Fruit fly (Drosophila melanogaster) whole organism, embryonic: ENCODE measurements around the gene caps.

ENCODE experiments used
- Adf1 ChIP-seq: fragments of 200-800 bp; sonication (Bioruptor generic); IDR thresholded peaks from 2 replicates; pipeline ENCODE4 v1.3.6; 2022; ENCODE audit warnings: missing biosample characterization, missing genetic modification characterization
- Atf-2 ChIP-seq: fragments of 200-800 bp; sonication (Bioruptor generic); optimal IDR thresholded peaks from 2 replicates; lab custom pipeline; 2016; ENCODE audit warnings: missing biosample characterization, missing genetic modification characterization
- Bdp1 ChIP-seq: fragments of 200-800 bp; sonication (Bioruptor generic); optimal IDR thresholded peaks from 3 replicates; lab custom pipeline; 2016; ENCODE audit warnings: missing biosample characterization, missing genetic modification characterization
- Blimp-1 ChIP-seq: fragments of 200-800 bp; sonication (Bioruptor generic); optimal IDR thresholded peaks from 3 replicates; lab custom pipeline; 2018; ENCODE audit warnings: missing biosample characterization, missing genetic modification characterization, mild to moderate bottlenecking, moderate library complexity, missing genetic modification reagents
- CG10979 ChIP-seq: fragments of 200-800 bp; sonication (Bioruptor generic); optimal IDR thresholded peaks from 2 replicates; lab custom pipeline; 2018; ENCODE audit warnings: missing biosample characterization, mild to moderate bottlenecking, missing genetic modification characterization, moderate library complexity
- CG11085 ChIP-seq: fragments of 200-800 bp; sonication (Bioruptor generic); IDR thresholded peaks from 2 replicates; pipeline ENCODE4 v1.3.6; 2022; ENCODE audit warnings: missing biosample characterization, missing genetic modification characterization
- CG11504 ChIP-seq: fragments of 200-800 bp; sonication (Bioruptor generic); optimal IDR thresholded peaks from 3 replicates; lab custom pipeline; 2019; ENCODE audit warnings: missing biosample characterization, mild to moderate bottlenecking, missing genetic modification characterization, moderate library complexity
- CG12942 ChIP-seq: fragments of 200-800 bp; sonication (Bioruptor generic); optimal IDR thresholded peaks from 3 replicates; lab custom pipeline; 2016; ENCODE audit warnings: missing biosample characterization, missing genetic modification characterization
- CG14860 ChIP-seq: fragments of 200-800 bp; sonication (Bioruptor generic); IDR thresholded peaks from 3 replicates; pipeline ENCODE4 v1.3.6; 2022; ENCODE audit warnings: missing biosample characterization, missing genetic modification characterization; ENCODE audit not compliant: partially characterized antibody
- CG15601 ChIP-seq: fragments of 200-800 bp; sonication (Bioruptor generic); optimal IDR thresholded peaks from 3 replicates; lab custom pipeline; 2019; ENCODE audit warnings: missing biosample characterization, mild to moderate bottlenecking, missing genetic modification characterization, moderate library complexity
- CG17359 ChIP-seq: fragments of 200-800 bp; sonication (Bioruptor generic); optimal IDR thresholded peaks from 3 replicates; lab custom pipeline; 2018; ENCODE audit warnings: missing biosample characterization, mild to moderate bottlenecking, missing genetic modification characterization, moderate library complexity
- CG17829 ChIP-seq: fragments of 200-800 bp; optimal IDR thresholded peaks from 2 replicates; lab custom pipeline; 2019; ENCODE audit warnings: missing biosample characterization, mild to moderate bottlenecking, missing genetic modification characterization, moderate library complexity
- CG1792 ChIP-seq: fragments of 200-800 bp; sonication (Bioruptor generic); optimal IDR thresholded peaks from 2 replicates; lab custom pipeline; 2016; ENCODE audit warnings: missing biosample characterization, missing genetic modification characterization
- CG18619 ChIP-seq: fragments of 200-800 bp; sonication (Bioruptor generic); optimal IDR thresholded peaks from 3 replicates; lab custom pipeline; 2017; ENCODE audit warnings: missing biosample characterization, mild to moderate bottlenecking, missing genetic modification characterization
- CG31441 ChIP-seq: fragments of 200-800 bp; sonication (Bioruptor generic); IDR thresholded peaks from 2 replicates; pipeline ENCODE4 v1.3.6; 2022; ENCODE audit warnings: missing biosample characterization, missing genetic modification characterization
- CG32767 ChIP-seq: fragments of 200-800 bp; sonication (Bioruptor generic); IDR thresholded peaks from 2 replicates; pipeline ENCODE4 v1.3.6; 2022; ENCODE audit warnings: missing biosample characterization, missing genetic modification characterization
- CG34224 ChIP-seq: fragments of 200-800 bp; sonication (Bioruptor generic); IDR thresholded peaks from 3 replicates; pipeline ENCODE4 v1.3.6; 2022; ENCODE audit warnings: missing biosample characterization, missing genetic modification characterization; ENCODE audit not compliant: partially characterized antibody
- CG4282 ChIP-seq: fragments of 200-800 bp; sonication (Bioruptor generic); optimal IDR thresholded peaks from 2 replicates; lab custom pipeline; 2016; ENCODE audit warnings: missing biosample characterization, missing genetic modification characterization
- CG6765 ChIP-seq: fragments of 200-800 bp; sonication (Bioruptor generic); optimal IDR thresholded peaks from 3 replicates; lab custom pipeline; 2017; ENCODE audit warnings: missing biosample characterization, mild to moderate bottlenecking, missing genetic modification characterization
- CG7271 ChIP-seq: fragments of 200-800 bp; sonication (Bioruptor generic); optimal IDR thresholded peaks from 2 replicates; lab custom pipeline; 2018; ENCODE audit warnings: missing biosample characterization, mild to moderate bottlenecking, missing genetic modification characterization, moderate library complexity
- CG7745 ChIP-seq: fragments of 200-800 bp; sonication (Bioruptor generic); optimal IDR thresholded peaks from 2 replicates; lab custom pipeline; 2018; ENCODE audit warnings: missing biosample characterization, mild to moderate bottlenecking, missing genetic modification characterization, moderate library complexity
- CG9215 ChIP-seq: fragments of 200-800 bp; sonication (Bioruptor generic); IDR thresholded peaks from 2 replicates; pipeline ENCODE4 v1.3.6; 2022; ENCODE audit warnings: missing biosample characterization, missing genetic modification characterization
- Dref ChIP-seq: fragments of 200-800 bp; sonication (Bioruptor generic); IDR thresholded peaks from 2 replicates; pipeline ENCODE4 v1.3.6; 2022; ENCODE audit warnings: missing biosample characterization, missing genetic modification characterization
- Ets65A ChIP-seq: fragments of 200-800 bp; sonication (Bioruptor generic); peaks from one replicate; lab custom pipeline; 2016; ENCODE audit warnings: missing biosample characterization, missing genetic modification characterization
- Ets97D ChIP-seq: fragments of 200-800 bp; sonication (Bioruptor generic); optimal IDR thresholded peaks from 3 replicates; lab custom pipeline; 2016; ENCODE audit warnings: missing biosample characterization, missing genetic modification characterization
- GATAe ChIP-seq: fragments of 200-800 bp; sonication (Bioruptor generic); conservative IDR thresholded peaks from 2 replicates; pipeline ENCODE4 v1.3.6; 2022; ENCODE audit warnings: missing biosample characterization, missing genetic modification characterization
- HLH3B ChIP-seq: fragments of 200-800 bp; sonication (Bioruptor generic); IDR thresholded peaks from 2 replicates; pipeline ENCODE4 v1.3.6; 2022; ENCODE audit warnings: missing biosample characterization, missing genetic modification characterization
- Hsf ChIP-seq: fragments of 200-800 bp; sonication (Bioruptor generic); optimal IDR thresholded peaks from 3 replicates; lab custom pipeline; 2016; ENCODE audit warnings: missing biosample characterization, missing genetic modification characterization
- MTF-1 ChIP-seq: fragments of 200-800 bp; sonication (Bioruptor generic); optimal IDR thresholded peaks from 2 replicates; lab custom pipeline; 2018; ENCODE audit warnings: missing biosample characterization, mild to moderate bottlenecking, missing genetic modification characterization, borderline replicate concordance
- Mad ChIP-seq: fragments of 200-800 bp; sonication (Bioruptor generic); optimal IDR thresholded peaks from 2 replicates; lab custom pipeline; 2016; ENCODE audit warnings: missing biosample characterization, missing genetic modification characterization
- PHDP ChIP-seq: fragments of 200-800 bp; sonication (Bioruptor generic); optimal IDR thresholded peaks from 3 replicates; lab custom pipeline; 2018; ENCODE audit warnings: missing biosample characterization, mild to moderate bottlenecking, missing genetic modification characterization, moderate library complexity
- Taf1 ChIP-seq: fragments of 200-800 bp; sonication (Bioruptor generic); IDR thresholded peaks from 2 replicates; pipeline ENCODE4 v1.3.6; 2022; ENCODE audit warnings: missing biosample characterization, missing genetic modification characterization
- az2 ChIP-seq: fragments of 200-800 bp; sonication (Bioruptor generic); optimal IDR thresholded peaks from 3 replicates; lab custom pipeline; 2016; ENCODE audit warnings: missing biosample characterization, missing genetic modification characterization
- cad ChIP-seq: fragments of >200 bp; optimal IDR thresholded peaks from 2 replicates; lab custom pipeline; 2017; ENCODE audit warnings: missing biosample characterization, missing genetic modification characterization
- cg ChIP-seq: fragments of 200-800 bp; sonication (Bioruptor generic); optimal IDR thresholded peaks from 3 replicates; lab custom pipeline; 2019; ENCODE audit warnings: missing biosample characterization, mild to moderate bottlenecking, missing genetic modification characterization, moderate library complexity
- crp ChIP-seq, 2 experiments: fragments of 200-800 bp; sonication (Bioruptor generic); optimal IDR thresholded peaks; 2 replicates in 1 of 2; 3 replicates in 1 of 2; lab custom pipeline; 2017; ENCODE audit warnings: missing biosample characterization in 2 of 2, missing genetic modification characterization in 2 of 2, mild to moderate bottlenecking in 1 of 2, moderate library complexity in 1 of 2
- ems ChIP-seq: fragments of 200-800 bp; sonication (Bioruptor generic); optimal IDR thresholded peaks from 3 replicates; lab custom pipeline; 2016; ENCODE audit warnings: missing biosample characterization, missing genetic modification characterization
- en ChIP-seq: fragments of 200-800 bp; sonication (Bioruptor generic); optimal IDR thresholded peaks from 2 replicates; lab custom pipeline; 2016; ENCODE audit warnings: missing biosample characterization, missing genetic modification characterization
- ewg ChIP-seq: fragments of 200-800 bp; sonication (Bioruptor generic); optimal IDR thresholded peaks from 3 replicates; lab custom pipeline; 2017; ENCODE audit warnings: mild to moderate bottlenecking, missing biosample characterization, missing genetic modification reagents, missing genetic modification characterization
- fd64A ChIP-seq: fragments of 200-800 bp; sonication (Bioruptor generic); optimal IDR thresholded peaks from 3 replicates; lab custom pipeline; 2018; ENCODE audit warnings: missing biosample characterization, mild to moderate bottlenecking, missing genetic modification characterization
- fd96Cb ChIP-seq: fragments of 200-800 bp; sonication (Bioruptor generic); optimal IDR thresholded peaks from 2 replicates; lab custom pipeline; 2018; ENCODE audit warnings: missing biosample characterization, mild to moderate bottlenecking, missing genetic modification characterization, moderate library complexity
- gfzf ChIP-seq: fragments of 200-800 bp; sonication (Bioruptor generic); optimal IDR thresholded peaks from 2 replicates; lab custom pipeline; 2016; ENCODE audit warnings: missing biosample characterization, mild to moderate bottlenecking, missing genetic modification characterization, moderate library complexity
- h ChIP-seq: fragments of >200 bp; optimal IDR thresholded peaks from 2 replicates; lab custom pipeline; 2017
- jigr1 ChIP-seq: fragments of 200-800 bp; sonication (Bioruptor generic); IDR thresholded peaks from 3 replicates; pipeline ENCODE4 v1.3.6; 2022; ENCODE audit warnings: missing biosample characterization, missing genetic modification characterization
- lilli ChIP-seq: fragments of 200-800 bp; sonication (Bioruptor generic); optimal IDR thresholded peaks from 3 replicates; lab custom pipeline; 2016; ENCODE audit warnings: missing biosample characterization, missing genetic modification characterization
- onecut ChIP-seq: fragments of 200-800 bp; sonication (Bioruptor generic); IDR thresholded peaks from 2 replicates; pipeline ENCODE4 v1.3.6; 2022; ENCODE audit warnings: missing biosample characterization, missing genetic modification characterization
- pb ChIP-seq: fragments of 200-800 bp; sonication (Bioruptor generic); optimal IDR thresholded peaks from 3 replicates; lab custom pipeline; 2016; ENCODE audit warnings: missing biosample characterization, missing genetic modification characterization
- pzg ChIP-seq: fragments of 200-800 bp; sonication (Bioruptor generic); optimal IDR thresholded peaks from 3 replicates; lab custom pipeline; 2018; ENCODE audit warnings: missing biosample characterization, mild to moderate bottlenecking, missing genetic modification characterization, moderate library complexity
- tgo ChIP-seq: fragments of 200-800 bp; sonication (Bioruptor generic); IDR thresholded peaks from 3 replicates; pipeline ENCODE4 v1.3.6; 2022; ENCODE audit warnings: missing biosample characterization, missing genetic modification characterization
- tx ChIP-seq: fragments of 200-800 bp; sonication (Bioruptor generic); optimal IDR thresholded peaks from 2 replicates; lab custom pipeline; 2016; ENCODE audit warnings: missing biosample characterization, missing genetic modification characterization
- vvl ChIP-seq: fragments of 200-800 bp; sonication (Bioruptor generic); IDR thresholded peaks from 2 replicates; pipeline ENCODE4 v1.3.6; 2022; ENCODE audit warnings: missing biosample characterization, missing genetic modification characterization
- z ChIP-seq: fragments of 200-800 bp; sonication (Bioruptor generic); IDR thresholded peaks from 3 replicates; pipeline ENCODE4 v1.3.6; 2022; ENCODE audit warnings: missing biosample characterization, missing genetic modification characterization

Gene caps

dm6 chr3L:13228502-13228941, at the start of gene caps (continued):
- TF ChIP-seq tx (GFP tag; lab: Kevin White, UChicago) = no peak
- no peak for TF ChIP-seq z (GFP tag; lab: Robert Waterston, UW)
- 0 out of 2 replicates have a peak, but pooled peaks have one; percentile 44 for TF ChIP-seq CG32767 (GFP tag; lab: Robert Waterston, UW)
- peak; percentile 97 for TF ChIP-seq cg
- no peak for TF ChIP-seq ewg (GFP tag; lab: Kevin White, UChicago)
- no peak for TF ChIP-seq Hsf (GFP tag; lab: Kevin White, UChicago)
- TF ChIP-seq vvl (GFP tag; lab: Robert Waterston, UW) = peak; percentile 67
- peak; percentile 20 for TF ChIP-seq CG17359
- TF ChIP-seq HLH3B (GFP tag; lab: Robert Waterston, UW) = peak; percentile 26; the same call in 1 of the 2 replicates
- TF ChIP-seq CG10979 (tag; lab: Kevin White, UChicago) = peak; percentile 22
- TF ChIP-seq Adf1 = peak; percentile 61
- no peak for TF ChIP-seq jigr1 (GFP tag; lab: Robert Waterston, UW)
- TF ChIP-seq ems = no peak
- no peak for TF ChIP-seq GATAe (GFP tag; lab: Robert Waterston, UW)
- TF ChIP-seq CG4282 (GFP tag; lab: Kevin White, UChicago) = no peak
- no peak for TF ChIP-seq az2 (GFP tag; lab: Kevin White, UChicago)
- TF ChIP-seq crp (GFP tag; optimal IDR thresholded peaks at IDR 0.05; lab: Kevin White, UChicago) = peak in 1 of 2 experiments; percentile 68
- TF ChIP-seq CG17829 (tag; lab: Kevin White, UChicago) = peak; percentile 37
- TF ChIP-seq en (GFP tag; lab: Kevin White, UChicago) = no peak
- TF ChIP-seq CG14860 (GFP tag; lab: Robert Waterston, UW) = no peak
- TF ChIP-seq CG31441 = no peak; the same call in 1 of the 2 replicates
- TF ChIP-seq Atf-2 (GFP tag; lab: Kevin White, UChicago) = no peak
- TF ChIP-seq lilli = peak; percentile 28
- TF ChIP-seq cad (GFP tag; lab: Kevin White, UChicago) = no peak
- no peak for TF ChIP-seq Ets97D (GFP tag; lab: Kevin White, UChicago)
- TF ChIP-seq tgo (GFP tag; lab: Robert Waterston, UW) = no peak
- no peak for TF ChIP-seq CG1792 (GFP tag; lab: Kevin White, UChicago)
- TF ChIP-seq CG7271 = no peak
- peak; percentile 3 for TF ChIP-seq Bdp1 (GFP tag; lab: Kevin White, UChicago)
- TF ChIP-seq pb (GFP tag; lab: Kevin White, UChicago) = no peak
- TF ChIP-seq CG7745 (tag; lab: Kevin White, UChicago) = no peak
- no peak; the same call in 2 of the 3 replicates for TF ChIP-seq CG34224 (GFP tag; lab: Robert Waterston, UW)
- no peak for TF ChIP-seq CG15601 (tag; lab: Kevin White, UChicago)
- TF ChIP-seq CG11504 (tag; lab: Kevin White, UChicago) = peak; percentile 15
- no peak for TF ChIP-seq pzg (GFP tag; lab: Kevin White, UChicago)
- TF ChIP-seq CG9215 (GFP tag; lab: Robert Waterston, UW) = no peak
- TF ChIP-seq gfzf (GFP tag; lab: Kevin White, UChicago) = no peak
- TF ChIP-seq fd64A (GFP tag; lab: Kevin White, UChicago) = peak; percentile 60
- no peak for TF ChIP-seq CG6765
- TF ChIP-seq MTF-1 (GFP tag; lab: Kevin White, UChicago) = peak; percentile 42
- TF ChIP-seq onecut (GFP tag; lab: Robert Waterston, UW) = peak; percentile 16; the same call in 1 of the 2 replicates
- TF ChIP-seq Mad = no peak
- no peak for TF ChIP-seq CG18619 (GFP tag; lab: Kevin White, UChicago)
- TF ChIP-seq Blimp-1 (GFP tag; lab: Kevin White, UChicago) = no peak
- TF ChIP-seq Taf1 (GFP tag; lab: Robert Waterston, UW) = no peak
- TF ChIP-seq Dref (GFP tag; lab: Robert Waterston, UW) = no peak
- no peak for TF ChIP-seq Ets65A (GFP tag; lab: Kevin White, UChicago)
- TF ChIP-seq CG11085 (GFP tag; lab: Robert Waterston, UW) = no peak
- TF ChIP-seq fd96Cb = no peak
- TF ChIP-seq PHDP (tag; lab: Kevin White, UChicago) = peak; percentile 19
- TF ChIP-seq CG12942 (GFP tag; lab: Kevin White, UChicago) = no peak
- no peak for TF ChIP-seq h (lab: Kevin White, UChicago)
